Worm (Caenorhabditis elegans): Measurements from ENCODE around the gene T01E8.1.

The T01E8.1 gene

ce11 chrII:10204428-10205049 lies 2.0 kb upstream of the T01E8.1 start (continued):
- no peak for TF ChIP-seq zip-5 (tag; optimal IDR thresholded peaks at IDR 0.05)
- no peak for TF ChIP-seq mec-3 (tag; optimal IDR thresholded peaks at IDR 0.05; ENCODE audit: borderline replicate concordance)
- no peak for TF ChIP-seq unc-86 (tag; optimal IDR thresholded peaks at IDR 0.05)
- TF ChIP-seq nhr-232 (tag; optimal IDR thresholded peaks at IDR 0.05) = no peak

ce11 chrII:10218171-10218570 lies 11.6 kb downstream of the T01E8.1 start, which contains the start of gene ref-1:
Gene ref-1, plus strand, starts transcription at chrII:10218471.
- TF ChIP-seq ama-1 (optimal IDR thresholded peaks at IDR 0.05) = no peak
- no peak for TF ChIP-seq madf-2 (tag; optimal IDR thresholded peaks at IDR 0.05)
- TF ChIP-seq dve-1 (tag; optimal IDR thresholded peaks at IDR 0.05) = no peak
- TF ChIP-seq ztf-16 (tag; optimal IDR thresholded peaks at IDR 0.05) = no peak
- no peak for TF ChIP-seq che-1 (tag; optimal IDR thresholded peaks at IDR 0.05)
- TF ChIP-seq pax-1 (tag; optimal IDR thresholded peaks at IDR 0.05) = no peak

- TF ChIP-seq K09A11.1 (tag; optimal IDR thresholded peaks at IDR 0.05; ENCODE audit: insufficient read depth) = no peak
- TF ChIP-seq C08G9.2 (tag; optimal IDR thresholded peaks at IDR 0.05) = no peak
- TF ChIP-seq unc-86 (tag; optimal IDR thresholded peaks at IDR 0.05) = no peak
- no peak for TF ChIP-seq ceh-9 (tag; optimal IDR thresholded peaks at IDR 0.05)
- TF ChIP-seq syd-9 (tag; optimal IDR thresholded peaks at IDR 0.05) = no peak
- TF ChIP-seq gmeb-2 (tag; optimal IDR thresholded peaks at IDR 0.05) = no peak
- TF ChIP-seq F13H6.1 (tag; optimal IDR thresholded peaks at IDR 0.05) = no peak
- TF ChIP-seq npax-4 (tag; optimal IDR thresholded peaks at IDR 0.05) = no peak
- no peak for TF ChIP-seq ceh-14 (tag; optimal IDR thresholded peaks at IDR 0.05)
- TF ChIP-seq pros-1 (tag; optimal IDR thresholded peaks at IDR 0.05) = no peak
- no peak for TF ChIP-seq hlh-13 (GFP tag; optimal IDR thresholded peaks at IDR 0.05)
- TF ChIP-seq sox-2 (GFP tag; IDR thresholded peaks at IDR 0.05) = no peak
- no peak for TF ChIP-seq elt-4 (tag; optimal IDR thresholded peaks at IDR 0.05)
Observed at ce11 chrII:10220631-10221030, 14.1 kb downstream of the T01E8.1 start.

DNA sequence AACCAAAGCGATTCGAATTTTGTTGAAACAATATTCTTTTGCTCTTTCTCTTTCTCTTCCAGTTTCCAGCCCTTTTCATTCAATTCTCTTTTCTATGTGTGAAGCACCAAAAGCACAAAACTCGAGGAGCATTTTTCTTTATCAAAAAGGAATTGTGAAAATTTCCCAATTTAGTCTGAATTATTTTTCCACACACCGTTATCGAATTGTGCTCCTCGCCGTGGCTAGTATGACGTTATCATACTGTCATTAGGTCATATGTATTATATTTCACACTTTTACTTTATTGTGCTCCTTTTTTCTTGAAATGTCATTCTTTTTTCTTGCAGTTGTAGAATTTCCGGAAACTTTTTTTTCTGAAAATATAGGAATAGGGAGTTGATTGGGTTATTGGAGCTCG lies 15.1 kb downstream of the T01E8.1 start:
- no peak for TF ChIP-seq hlh-6 (tag; optimal IDR thresholded peaks at IDR 0.05)
- no peak for TF ChIP-seq dmd-4 (tag; optimal IDR thresholded peaks at IDR 0.05; ENCODE audit: borderline replicate concordance)
- TF ChIP-seq ceh-2 (tag; optimal IDR thresholded peaks at IDR 0.05) = no peak
- TF ChIP-seq hlh-8 (tag; optimal IDR thresholded peaks at IDR 0.05) = no peak
- TF ChIP-seq fkh-10 (GFP tag; optimal IDR thresholded peaks at IDR 0.05) = no peak
- no peak for TF ChIP-seq ceh-18 (tag; optimal IDR thresholded peaks at IDR 0.05)
- no peak for TF ChIP-seq rnt-1 (tag; optimal IDR thresholded peaks at IDR 0.05)
- no peak for TF ChIP-seq hlh-13 (GFP tag; optimal IDR thresholded peaks at IDR 0.05)
- no peak for TF ChIP-seq lim-6 (tag; optimal IDR thresholded peaks at IDR 0.05)

ce11 chrII:10222577-10222976 lies 16.1 kb downstream of the T01E8.1 start, which contains the start of gene plc-3:
Gene plc-3, plus strand, starts transcription at chrII:10222877.
- no peak for TF ChIP-seq nhr-11 (tag; optimal IDR thresholded peaks at IDR 0.05)

DNA sequence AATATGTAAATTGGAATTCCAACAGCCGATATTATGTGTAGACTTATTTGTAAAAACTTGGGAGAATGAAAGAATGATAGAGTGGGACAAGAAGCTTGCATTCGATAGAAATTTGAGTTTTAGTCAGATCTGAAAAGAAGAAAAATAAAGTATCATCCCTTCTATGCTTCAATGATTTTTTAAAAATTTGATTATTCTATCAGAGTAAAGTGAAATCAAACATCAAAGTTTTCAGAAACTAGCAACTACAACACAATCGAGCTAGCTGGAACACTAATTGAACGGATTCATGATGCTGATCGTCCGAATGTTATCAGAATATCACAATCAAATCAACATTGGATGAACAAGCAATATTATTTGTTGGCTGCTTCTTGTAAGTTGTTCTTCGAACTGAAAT lies 20.5 kb downstream of the T01E8.1 start, which contains the start of gene srh-135:
srh-135 (minus strand) TSS at position 101 of the 400 bp plus-strand sequence.
- no peak for TF ChIP-seq sdc-2 (tag; optimal IDR thresholded peaks at IDR 0.05)
- no peak for TF ChIP-seq lin-11 (tag; optimal IDR thresholded peaks at IDR 0.05)
- no peak for TF ChIP-seq ets-4 (tag; optimal IDR thresholded peaks at IDR 0.05)
- TF ChIP-seq K02D7.2 (tag; optimal IDR thresholded peaks at IDR 0.05) = no peak
- TF ChIP-seq ttx-3 (tag; optimal IDR thresholded peaks at IDR 0.05) = no peak
- TF ChIP-seq unc-3 (GFP tag; conservative IDR thresholded peaks at IDR 0.05) = no peak
- no peak for TF ChIP-seq unc-3 (tag; optimal IDR thresholded peaks at IDR 0.05)
- TF ChIP-seq gmeb-2 (tag; optimal IDR thresholded peaks at IDR 0.05) = no peak
- TF ChIP-seq dve-1 (tag; optimal IDR thresholded peaks at IDR 0.05) = no peak
- no peak for TF ChIP-seq unc-42 (tag; optimal IDR thresholded peaks at IDR 0.05)
- no peak for TF ChIP-seq ceh-48 (tag; optimal IDR thresholded peaks at IDR 0.05)
- no peak for TF ChIP-seq syd-9 (tag; optimal IDR thresholded peaks at IDR 0.05)
- no peak for TF ChIP-seq tbx-2 (tag; optimal IDR thresholded peaks at IDR 0.05)
- TF ChIP-seq pag-3 (tag; optimal IDR thresholded peaks at IDR 0.05; ENCODE audit: borderline replicate concordance) = no peak
- TF ChIP-seq Y22D7AL.16 (tag; optimal IDR thresholded peaks at IDR 0.05) = no peak
- TF ChIP-seq ceh-18 (tag; optimal IDR thresholded peaks at IDR 0.05) = no peak
- TF ChIP-seq ztf-16 (tag; optimal IDR thresholded peaks at IDR 0.05) = no peak

All from whole organism, late embryonic.